Worm (Caenorhabditis elegans): ENCODE data around the gene F09E5.3.

F09E5.3 gene

ce11 chrII:5373275-5374047 is at the start of gene F09E5.3, which contains the start of gene agt-2:
Gene F09E5.3, plus strand, starts transcription at chrII:5373997.
Gene agt-2, minus strand, starts transcription at chrII:5373827.
- TF ChIP-seq unc-62 (GFP tag; optimal IDR thresholded peaks at IDR 0.05), result no peak

ce11 chrII:5324653-5325052 is 49.1 kb upstream of the F09E5.3 start:
- TF ChIP-seq unc-62 (GFP tag; optimal IDR thresholded peaks at IDR 0.05), result no peak

- no peak for TF ChIP-seq unc-62 (GFP tag; optimal IDR thresholded peaks at IDR 0.05)
These were observed 47.7 kb upstream of the F09E5.3 start for ce11 chrII:5326024-5326627.

ce11 chrII:5326891-5327290 is 46.9 kb upstream of the F09E5.3 start:
- no peak for TF ChIP-seq unc-62 (GFP tag; optimal IDR thresholded peaks at IDR 0.05)

ce11 chrII:5328912-5329311 is 44.9 kb upstream of the F09E5.3 start:
- no peak for TF ChIP-seq unc-62 (GFP tag; optimal IDR thresholded peaks at IDR 0.05)

ce11 chrII:5330206-5330686 is 43.6 kb upstream of the F09E5.3 start:
- no peak for TF ChIP-seq unc-62 (GFP tag; optimal IDR thresholded peaks at IDR 0.05)

ce11 chrII:5331677-5332303 is 42.0 kb upstream of the F09E5.3 start:
- TF ChIP-seq unc-62 (GFP tag; optimal IDR thresholded peaks at IDR 0.05), result no peak

- TF ChIP-seq unc-62 (GFP tag; optimal IDR thresholded peaks at IDR 0.05), result no peak
These were observed 41.3 kb upstream of the F09E5.3 start for ce11 chrII:5332345-5333124.

ce11 chrII:5333729-5334255 is 40.0 kb upstream of the F09E5.3 start:
- no peak for TF ChIP-seq unc-62 (GFP tag; optimal IDR thresholded peaks at IDR 0.05)

ce11 chrII:5334628-5335027 is 39.2 kb upstream of the F09E5.3 start:
- no peak for TF ChIP-seq unc-62 (GFP tag; optimal IDR thresholded peaks at IDR 0.05)

ce11 chrII:5335370-5336034 is 38.3 kb upstream of the F09E5.3 start:
- TF ChIP-seq unc-62 (GFP tag; optimal IDR thresholded peaks at IDR 0.05), result no peak

- no peak for TF ChIP-seq unc-62 (GFP tag; optimal IDR thresholded peaks at IDR 0.05)
These were observed 37.8 kb upstream of the F09E5.3 start for ce11 chrII:5336035-5336376.

- no peak for TF ChIP-seq unc-62 (GFP tag; optimal IDR thresholded peaks at IDR 0.05)
These were observed 36.9 kb upstream of the F09E5.3 start for ce11 chrII:5336660-5337494.

ce11 chrII:5337495-5337840 is 36.3 kb upstream of the F09E5.3 start:
- no peak for TF ChIP-seq unc-62 (GFP tag; optimal IDR thresholded peaks at IDR 0.05)

Measured in whole organism, dauer.